Fruit fly (Drosophila melanogaster) whole organism, embryonic: ENCODE data around the gene Prx4.

Experiments
- Asciz ChIP-seq: fragments of 200-800 bp; sonication (Bioruptor generic); optimal IDR thresholded peaks from 2 replicates; lab custom pipeline; 2017; ENCODE audit warnings: missing biosample characterization, mild to moderate bottlenecking, missing genetic modification characterization, missing genetic modification reagents
- Atf-2 ChIP-seq: fragments of 200-800 bp; sonication (Bioruptor generic); optimal IDR thresholded peaks from 2 replicates; lab custom pipeline; 2016; ENCODE audit warnings: missing biosample characterization, missing genetic modification characterization
- Atf3 ChIP-seq: fragments of 200-800 bp; sonication (Bioruptor generic); optimal IDR thresholded peaks from 3 replicates; lab custom pipeline; 2016; ENCODE audit warnings: missing biosample characterization, missing genetic modification characterization
- CG10147 ChIP-seq: fragments of 200-800 bp; sonication (Bioruptor generic); optimal IDR thresholded peaks from 2 replicates; lab custom pipeline; 2019; ENCODE audit warnings: missing biosample characterization, mild to moderate bottlenecking, missing genetic modification characterization, moderate library complexity
- CG11696 ChIP-seq: fragments of 200-800 bp; sonication (Bioruptor generic); IDR thresholded peaks from 2 replicates; pipeline ENCODE4 v1.3.6; 2022; ENCODE audit warnings: missing biosample characterization, missing genetic modification characterization
- CG12236 ChIP-seq: fragments of 200-800 bp; sonication (Bioruptor generic); optimal IDR thresholded peaks from 2 replicates; lab custom pipeline; 2016; ENCODE audit warnings: missing biosample characterization, missing genetic modification characterization
- CG12659 ChIP-seq: fragments of 200-800 bp; sonication (Bioruptor generic); optimal IDR thresholded peaks from 3 replicates; lab custom pipeline; 2017; ENCODE audit warnings: mild to moderate bottlenecking, missing biosample characterization, missing genetic modification reagents, missing genetic modification characterization
- CG13424 ChIP-seq: fragments of 200-800 bp; sonication (Bioruptor generic); optimal IDR thresholded peaks from 2 replicates; lab custom pipeline; 2019; ENCODE audit warnings: missing biosample characterization, mild to moderate bottlenecking, missing genetic modification characterization, moderate library complexity
- CG13624 ChIP-seq: fragments of 200-800 bp; sonication (Bioruptor generic); optimal IDR thresholded peaks from 2 replicates; lab custom pipeline; 2016; ENCODE audit warnings: missing biosample characterization, missing genetic modification characterization
- CG1529 ChIP-seq: fragments of 200-800 bp; sonication (Bioruptor generic); optimal IDR thresholded peaks from 3 replicates; lab custom pipeline; 2018; ENCODE audit warnings: missing biosample characterization, missing genetic modification characterization
- CG1792 ChIP-seq: fragments of 200-800 bp; sonication (Bioruptor generic); optimal IDR thresholded peaks from 2 replicates; lab custom pipeline; 2016; ENCODE audit warnings: missing biosample characterization, missing genetic modification characterization
- CG18011 ChIP-seq: fragments of 200-800 bp; sonication (Bioruptor generic); optimal IDR thresholded peaks from 2 replicates; lab custom pipeline; 2017; ENCODE audit warnings: missing biosample characterization, missing genetic modification characterization, mild to moderate bottlenecking, moderate library complexity, missing genotype
- CG18476 ChIP-seq: fragments of 200-800 bp; sonication (Bioruptor generic); optimal IDR thresholded peaks from 2 replicates; lab custom pipeline; 2016; ENCODE audit warnings: missing biosample characterization, mild to moderate bottlenecking, missing genetic modification characterization
- CG2120 ChIP-seq: fragments of 200-800 bp; sonication (Bioruptor generic); optimal IDR thresholded peaks from 3 replicates; lab custom pipeline; 2016; ENCODE audit warnings: missing biosample characterization, missing genetic modification characterization
- CG4404 ChIP-seq: fragments of 200-800 bp; sonication (Bioruptor generic); IDR thresholded peaks from 2 replicates; pipeline ENCODE4 v1.3.6; 2022; ENCODE audit warnings: missing biosample characterization, missing genetic modification characterization
- CG4424 ChIP-seq: fragments of 200-800 bp; sonication (Bioruptor generic); optimal IDR thresholded peaks from 3 replicates; lab custom pipeline; 2016; ENCODE audit warnings: missing biosample characterization, missing genetic modification characterization
- CG6689 ChIP-seq: fragments of 200-800 bp; sonication (Bioruptor generic); IDR thresholded peaks from 2 replicates; pipeline ENCODE4 v1.3.6; 2022; ENCODE audit warnings: missing biosample characterization, missing genetic modification characterization
- CG6791 ChIP-seq: fragments of 200-800 bp; sonication (Bioruptor generic); IDR thresholded peaks from 3 replicates; pipeline ENCODE4 v1.3.6; 2022; ENCODE audit warnings: missing biosample characterization, missing genetic modification characterization; ENCODE audit not compliant: partially characterized antibody
- CG7745 ChIP-seq: fragments of 200-800 bp; sonication (Bioruptor generic); optimal IDR thresholded peaks from 2 replicates; lab custom pipeline; 2018; ENCODE audit warnings: missing biosample characterization, mild to moderate bottlenecking, missing genetic modification characterization, moderate library complexity
- CG8765 ChIP-seq: fragments of 200-800 bp; sonication (Bioruptor generic); IDR thresholded peaks from 2 replicates; pipeline ENCODE4 v1.3.6; 2022; ENCODE audit warnings: missing biosample characterization, missing genetic modification characterization
- D19B ChIP-seq: fragments of 200-800 bp; sonication (Bioruptor generic); optimal IDR thresholded peaks from 2 replicates; lab custom pipeline; 2017; ENCODE audit warnings: missing biosample characterization, mild to moderate bottlenecking, missing genetic modification characterization
- Dek ChIP-seq: fragments of 200-800 bp; sonication (Bioruptor generic); optimal IDR thresholded peaks from 3 replicates; lab custom pipeline; 2019; ENCODE audit warnings: missing biosample characterization, mild to moderate bottlenecking, missing genetic modification characterization, moderate library complexity
- GATAe ChIP-seq: fragments of 200-800 bp; sonication (Bioruptor generic); conservative IDR thresholded peaks from 2 replicates; pipeline ENCODE4 v1.3.6; 2022; ENCODE audit warnings: missing biosample characterization, missing genetic modification characterization
- HLH4C ChIP-seq: fragments of 200-800 bp; sonication (Bioruptor generic); IDR thresholded peaks from 3 replicates; pipeline ENCODE4 v1.3.6; 2022; ENCODE audit warnings: missing biosample characterization, missing genetic modification characterization; ENCODE audit not compliant: partially characterized antibody
- Hand ChIP-seq: fragments of 200-800 bp; sonication (Bioruptor generic); optimal IDR thresholded peaks from 2 replicates; lab custom pipeline; 2017; ENCODE audit warnings: mild to moderate bottlenecking, missing biosample characterization, missing genetic modification reagents, missing genetic modification characterization
- Hsf ChIP-seq: fragments of 200-800 bp; sonication (Bioruptor generic); optimal IDR thresholded peaks from 3 replicates; lab custom pipeline; 2016; ENCODE audit warnings: missing biosample characterization, missing genetic modification characterization
- Jarid2 ChIP-seq: fragments of 200-800 bp; sonication (Bioruptor generic); optimal IDR thresholded peaks from 3 replicates; lab custom pipeline; 2017; ENCODE audit warnings: mild to moderate bottlenecking, missing biosample characterization, missing genetic modification reagents, missing genetic modification characterization
- NfI ChIP-seq: fragments of 200-800 bp; sonication (Bioruptor generic); optimal IDR thresholded peaks from 3 replicates; lab custom pipeline; 2018; ENCODE audit warnings: missing biosample characterization, mild to moderate bottlenecking, missing genetic modification characterization, moderate library complexity
- Optix ChIP-seq: fragments of 200-800 bp; sonication (Bioruptor generic); IDR thresholded peaks from 3 replicates; pipeline ENCODE4 v1.3.6; 2022; ENCODE audit warnings: missing biosample characterization, missing genetic modification characterization
- Rx ChIP-seq: fragments of 200-800 bp; sonication (Bioruptor generic); IDR thresholded peaks from 2 replicates; pipeline ENCODE4 v1.3.6; 2022; ENCODE audit warnings: missing biosample characterization, missing genetic modification characterization
- Trl ChIP-seq, 3 experiments: fragments of >200 bp in 2 of 3; fragments of 200-800 bp in 1 of 3; sonication (Bioruptor generic) in 1 of 3; optimal IDR thresholded peaks; 2 replicates in 1 of 3; 3 replicates in 2 of 3; lab custom pipeline; 2016 to 2017; ENCODE audit warnings: missing biosample characterization in 1 of 3, missing genetic modification characterization in 1 of 3
- az2 ChIP-seq: fragments of 200-800 bp; sonication (Bioruptor generic); optimal IDR thresholded peaks from 3 replicates; lab custom pipeline; 2016; ENCODE audit warnings: missing biosample characterization, missing genetic modification characterization
- en ChIP-seq: fragments of 200-800 bp; sonication (Bioruptor generic); optimal IDR thresholded peaks from 2 replicates; lab custom pipeline; 2016; ENCODE audit warnings: missing biosample characterization, missing genetic modification characterization
- ewg ChIP-seq: fragments of 200-800 bp; sonication (Bioruptor generic); optimal IDR thresholded peaks from 3 replicates; lab custom pipeline; 2017; ENCODE audit warnings: mild to moderate bottlenecking, missing biosample characterization, missing genetic modification reagents, missing genetic modification characterization
- gcm2 ChIP-seq: fragments of 200-800 bp; sonication (Bioruptor generic); optimal IDR thresholded peaks from 2 replicates; lab custom pipeline; 2016; ENCODE audit warnings: missing biosample characterization, missing genetic modification characterization
- hth ChIP-seq: fragments of >200 bp; optimal IDR thresholded peaks from 2 replicates; lab custom pipeline; 2017; ENCODE audit warnings: inconsistent platforms
- inv ChIP-seq: fragments of 200-800 bp; sonication (Bioruptor generic); IDR thresholded peaks from 2 replicates; pipeline ENCODE4 v1.3.6; 2022; ENCODE audit warnings: missing biosample characterization, missing genetic modification characterization; ENCODE audit not compliant: partially characterized antibody
- lmd ChIP-seq: fragments of 200-800 bp; sonication (Bioruptor generic); IDR thresholded peaks from 2 replicates; pipeline ENCODE4 v1.3.6; 2022; ENCODE audit warnings: missing biosample characterization, missing genetic modification characterization
- nerfin-2 ChIP-seq: fragments of 200-800 bp; sonication (Bioruptor generic); IDR thresholded peaks from 2 replicates; pipeline ENCODE4 v1.3.6; 2022; ENCODE audit warnings: missing biosample characterization, missing genetic modification characterization; ENCODE audit not compliant: partially characterized antibody
- odd ChIP-seq: fragments of 200-800 bp; sonication (Bioruptor generic); optimal IDR thresholded peaks from 2 replicates; lab custom pipeline; 2017; ENCODE audit warnings: missing biosample characterization, mild to moderate bottlenecking, missing genetic modification characterization
- salm ChIP-seq: fragments of 200-800 bp; sonication (Bioruptor generic); optimal IDR thresholded peaks from 2 replicates; lab custom pipeline; 2018; ENCODE audit warnings: missing biosample characterization, mild to moderate bottlenecking, missing genetic modification characterization
- sima ChIP-seq: fragments of 200-800 bp; sonication (Bioruptor generic); optimal IDR thresholded peaks from 2 replicates; lab custom pipeline; 2016; ENCODE audit warnings: missing biosample characterization, missing genetic modification characterization
- slou ChIP-seq: fragments of 200-800 bp; sonication (Bioruptor generic); optimal IDR thresholded peaks from 3 replicates; lab custom pipeline; 2016; ENCODE audit warnings: missing biosample characterization, missing genetic modification characterization
- stwl ChIP-seq: fragments of 200-800 bp; sonication (Bioruptor generic); optimal IDR thresholded peaks from 3 replicates; lab custom pipeline; 2018; ENCODE audit warnings: missing biosample characterization, mild to moderate bottlenecking, missing genetic modification characterization, moderate library complexity
- ttk ChIP-seq: fragments of 200-800 bp; sonication (Bioruptor generic); IDR thresholded peaks from 2 replicates; pipeline ENCODE4 v2.1.2; 2022; ENCODE audit warnings: missing biosample characterization, missing genetic modification characterization
- tup ChIP-seq: fragments of 200-800 bp; sonication (Bioruptor generic); optimal IDR thresholded peaks from 2 replicates; lab custom pipeline; 2016; ENCODE audit warnings: missing biosample characterization, mild to moderate bottlenecking, missing genetic modification characterization, moderate library complexity
- vvl ChIP-seq: fragments of 200-800 bp; sonication (Bioruptor generic); IDR thresholded peaks from 2 replicates; pipeline ENCODE4 v1.3.6; 2022; ENCODE audit warnings: missing biosample characterization, missing genetic modification characterization
- wdn ChIP-seq: fragments of 200-800 bp; sonication (Bioruptor generic); IDR thresholded peaks from 2 replicates; pipeline ENCODE4 v1.3.6; 2022; ENCODE audit warnings: missing biosample characterization, missing genetic modification characterization
- wor ChIP-seq: fragments of 200-800 bp; sonication (Bioruptor generic); IDR thresholded peaks from 2 replicates; pipeline ENCODE4 v1.3.6; 2022; ENCODE audit warnings: missing biosample characterization, missing genetic modification characterization

Prx4 gene

dm6 chr3L:3046325-3047156 lies 4.4 kb downstream of the Prx4 start, which contains the start of the genes scramb2 and Sk2 (continued):
- peak; percentile 85 for TF ChIP-seq Jarid2
- TF ChIP-seq CG8765, result peak; percentile 85
- no peak for TF ChIP-seq Trl (optimal IDR thresholded peaks at IDR 0.05; lab: Kevin White, UChicago)
- TF ChIP-seq Trl (GFP tag; optimal IDR thresholded peaks at IDR 0.05; lab: Kevin White, UChicago), result peak; percentile 73
- TF ChIP-seq wdn (GFP tag; lab: Robert Waterston, UW), result peak; percentile 93
- peak; percentile 90 for TF ChIP-seq wor (GFP tag; lab: Robert Waterston, UW)
- TF ChIP-seq CG2120 (GFP tag; lab: Kevin White, UChicago), result peak; percentile 91
- TF ChIP-seq CG6689 (GFP tag; lab: Robert Waterston, UW), result peak; percentile 93
- peak; percentile 93 for TF ChIP-seq Rx (GFP tag; lab: Robert Waterston, UW)
- peak; percentile 94 for TF ChIP-seq Hsf (GFP tag; lab: Kevin White, UChicago)
- TF ChIP-seq CG7745 (tag; lab: Kevin White, UChicago), result peak; percentile 7
- no peak for TF ChIP-seq hth
- TF ChIP-seq ttk, result peak; percentile 94
- TF ChIP-seq CG11696, result peak; percentile 100
- TF ChIP-seq Hand (GFP tag; lab: Kevin White, UChicago), result peak; percentile 92
- TF ChIP-seq Optix, result peak; percentile 94
- peak; percentile 82 for TF ChIP-seq Atf3 (GFP tag; lab: Kevin White, UChicago)
- peak; percentile 94 for TF ChIP-seq NfI (GFP tag; lab: Kevin White, UChicago)
- peak; percentile 81 for TF ChIP-seq CG1792 (GFP tag; lab: Kevin White, UChicago)
- TF ChIP-seq inv (GFP tag; lab: Robert Waterston, UW), result no peak
- TF ChIP-seq HLH4C (GFP tag; lab: Robert Waterston, UW), result no peak
- TF ChIP-seq az2, result peak; percentile 95
- peak; percentile 97 for TF ChIP-seq CG12659 (GFP tag; lab: Kevin White, UChicago)
- peak; percentile 94 for TF ChIP-seq Dek (tag; lab: Kevin White, UChicago)
- TF ChIP-seq CG4404 (GFP tag; lab: Robert Waterston, UW), result peak; percentile 82
- peak; percentile 82 for TF ChIP-seq CG18011 (GFP tag; lab: Kevin White, UChicago)
- peak; percentile 83 for TF ChIP-seq D19B
- peak; percentile 79 for TF ChIP-seq GATAe
- TF ChIP-seq gcm2 (GFP tag; lab: Kevin White, UChicago), result peak; percentile 85
- TF ChIP-seq tup (GFP tag; lab: Kevin White, UChicago), result peak; percentile 81
- TF ChIP-seq sima (GFP tag; lab: Kevin White, UChicago), result peak; percentile 51
- TF ChIP-seq en (GFP tag; lab: Kevin White, UChicago), result peak; percentile 55
- peak; percentile 94 for TF ChIP-seq lmd (GFP tag; lab: Robert Waterston, UW)
- TF ChIP-seq odd (GFP tag; lab: Kevin White, UChicago), result peak; percentile 96
- TF ChIP-seq CG13424 (tag; lab: Kevin White, UChicago), result peak; percentile 94
- peak; percentile 95 for TF ChIP-seq CG4424 (GFP tag; lab: Kevin White, UChicago)
- no peak for TF ChIP-seq nerfin-2
- peak; percentile 93 for TF ChIP-seq CG1529
- peak; percentile 95 for TF ChIP-seq salm
- TF ChIP-seq CG18476 (GFP tag; lab: Kevin White, UChicago), result peak; percentile 91
- TF ChIP-seq CG13624, result peak; percentile 84
- TF ChIP-seq CG10147 (GFP tag; lab: Kevin White, UChicago), result peak; percentile 89
- peak; percentile 98 for TF ChIP-seq vvl (GFP tag; lab: Robert Waterston, UW)
- peak; percentile 74 for TF ChIP-seq Atf-2 (GFP tag; lab: Kevin White, UChicago)
- TF ChIP-seq ewg (GFP tag; lab: Kevin White, UChicago), result peak; percentile 87
- peak; percentile 64 for TF ChIP-seq slou (GFP tag; lab: Kevin White, UChicago)
- TF ChIP-seq CG6791, result no peak
- peak; percentile 95 for TF ChIP-seq Asciz (GFP tag; lab: Kevin White, UChicago)
- peak; percentile 58 for TF ChIP-seq CG12236
- TF ChIP-seq stwl (tag; lab: Kevin White, UChicago), result peak; percentile 55
